Worm (Caenorhabditis elegans): ENCODE results near the gene sdc-3.

Gene sdc-3

DNA sequence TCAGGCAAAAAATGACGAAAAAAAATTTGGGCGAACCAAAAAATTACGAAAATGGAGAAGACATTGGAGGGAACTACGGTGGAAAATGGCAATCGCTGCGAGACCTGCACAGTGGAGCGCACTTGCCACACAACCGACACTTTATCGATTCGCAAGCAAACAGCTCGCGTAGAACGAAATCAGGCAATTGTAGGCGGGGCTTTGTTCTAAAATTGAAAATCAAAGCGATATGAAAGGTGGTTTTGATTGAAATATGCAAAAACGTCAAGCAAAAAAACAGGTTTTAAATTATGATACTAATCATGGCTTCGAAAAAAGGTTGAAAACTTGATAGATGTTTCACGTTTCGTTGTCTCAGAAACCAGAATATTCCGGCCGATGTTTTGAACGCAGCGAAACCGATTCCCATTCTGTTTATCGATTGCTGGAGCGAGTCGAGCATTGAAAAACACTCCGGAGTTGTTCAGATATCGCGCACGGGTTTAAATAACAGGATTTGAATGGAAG, 45.8 kb downstream of the sdc-3 start, which contains the start of the genes fib-1 and mut-15 (continued):
- TF ChIP-seq F10E7.11 (tag; optimal IDR thresholded peaks at IDR 0.05) (no peak), aptf-2 (GFP tag; conservative IDR thresholded peaks at IDR 0.05) (peak; percentile 78), pha-4 (tag; optimal IDR thresholded peaks at IDR 0.05) (peak; percentile 85), K12H6.12 (tag; optimal IDR thresholded peaks at IDR 0.05) (peak; percentile 85), somi-1 (GFP tag; optimal IDR thresholded peaks at IDR 0.05) (peak; percentile 41), ztf-3 (GFP tag; optimal IDR thresholded peaks at IDR 0.05) (no peak), madf-6 (GFP tag; IDR thresholded peaks at IDR 0.05) (peak; percentile 84), attf-6 (GFP tag; IDR thresholded peaks at IDR 0.05) (0 out of 2 replicates have a peak, but pooled peaks have one; percentile 42), nhr-120 (GFP tag; IDR thresholded peaks at IDR 0.05) (no peak), sea-2 (GFP tag; IDR thresholded peaks at IDR 0.05) (0 out of 2 replicates have a peak, but pooled peaks have one; percentile 27), F33H1.4 (GFP tag; IDR thresholded peaks at IDR 0.05) (peak; percentile 98), unc-62 (GFP tag; optimal IDR thresholded peaks at IDR 0.05) (no peak), mel-28 (tag; optimal IDR thresholded peaks at IDR 0.05; ENCODE audit: borderline replicate concordance) (no peak), ceh-40 (GFP tag; IDR thresholded peaks at IDR 0.05) (no peak), snpc-1.3 (tag; optimal IDR thresholded peaks at IDR 0.05; ENCODE audit: insufficient read depth) (peak; percentile 49), hmg-1.2 (GFP tag; IDR thresholded peaks at IDR 0.05) (peak; percentile 72), ztf-25 (GFP tag; IDR thresholded peaks at IDR 0.05) (0 out of 2 replicates have a peak, but pooled peaks have one; percentile 14), F23B12.7 (tag; optimal IDR thresholded peaks at IDR 0.05; ENCODE audit: insufficient read depth) (peak; percentile 86), C17E4.6 (GFP tag; IDR thresholded peaks at IDR 0.05) (no peak), tlf-1 (GFP tag; optimal IDR thresholded peaks at IDR 0.05) (peak; percentile 80), ceh-100 (GFP tag; IDR thresholded peaks at IDR 0.05) (peak; percentile 98), egl-44 (GFP tag; IDR thresholded peaks at IDR 0.05) (0 out of 2 replicates have a peak, but pooled peaks have one; percentile 45), F22D6.2 (tag; optimal IDR thresholded peaks at IDR 0.05) (no peak), rpc-1 (optimal IDR thresholded peaks at IDR 0.05) (no peak), rpc-1 (tag; optimal IDR thresholded peaks at IDR 0.05) (no peak), rec-8 (tag; optimal IDR thresholded peaks at IDR 0.05) (no peak), lsy-27 (tag; optimal IDR thresholded peaks at IDR 0.05; ENCODE audit: borderline replicate concordance, insufficient read depth) (no peak), madf-3 (GFP tag; IDR thresholded peaks at IDR 0.05) (no peak), Y79H2A.3 (GFP tag; conservative IDR thresholded peaks at IDR 0.05) (no peak), hlh-26 (GFP tag; conservative IDR thresholded peaks at IDR 0.05) (no peak), lin-40 (tag; optimal IDR thresholded peaks at IDR 0.05) (peak; percentile 86), ztf-6 (GFP tag; IDR thresholded peaks at IDR 0.05) (no peak), B0035.1 (tag; optimal IDR thresholded peaks at IDR 0.05) (no peak), F57A8.1 (GFP tag; optimal IDR thresholded peaks at IDR 0.05) (no peak), lag-1 (GFP tag; IDR thresholded peaks at IDR 0.05) (no peak), akir-1 (GFP tag; optimal IDR thresholded peaks at IDR 0.05) (peak; percentile 47), T07F8.4 (tag; optimal IDR thresholded peaks at IDR 0.05) (no peak), snpc-4 (GFP tag; optimal IDR thresholded peaks at IDR 0.05) (peak; percentile 69), snpc-4 (tag; optimal IDR thresholded peaks at IDR 0.05) (peak; percentile 66 to 83 (median 75)), ztf-18 (tag; optimal IDR thresholded peaks at IDR 0.05) (peak; percentile 50), ceh-91 (GFP tag; IDR thresholded peaks at IDR 0.05) (peak; percentile 88), egrh-3 (GFP tag; IDR thresholded peaks at IDR 0.05) (no peak), madf-10 (tag; optimal IDR thresholded peaks at IDR 0.05) (peak; percentile 82)
